Worm (Caenorhabditis elegans) whole organism, young adult: ENCODE measurements around the gene T10B5.10.

ENCODE experiments used
- F57A8.1 ChIP-seq: fragments of 200-800 bp; sonication (Bioruptor generic); optimal IDR thresholded peaks from 2 replicates; lab custom pipeline; 2018; ENCODE audit warnings: mild to moderate bottlenecking, missing genetic modification characterization, moderate library complexity, missing compliant biosample characterization
- athp-1 ChIP-seq: sonication (generic microtip); optimal IDR thresholded peaks from 2 replicates; lab custom pipeline; 2017; ENCODE audit warnings: mild to moderate bottlenecking, missing genetic modification characterization, missing compliant biosample characterization
- attf-3 ChIP-seq: fragments of 200-800 bp; sonication (Bioruptor generic); conservative IDR thresholded peaks from 2 replicates; pipeline ENCODE4 v1.3.6; 2022; ENCODE audit warnings: missing genetic modification reagents, missing genetic modification characterization, missing compliant biosample characterization
- attf-6 ChIP-seq: fragments of 200-800 bp; sonication (Bioruptor generic); IDR thresholded peaks from 2 replicates; pipeline ENCODE4 v1.3.6; 2022; ENCODE audit warnings: missing genetic modification reagents, missing genetic modification characterization, missing compliant biosample characterization
- bed-2 ChIP-seq: fragments of 200-800 bp; sonication (Bioruptor generic); IDR thresholded peaks from 2 replicates; pipeline ENCODE4 v1.3.6; 2022; ENCODE audit warnings: missing genetic modification reagents, missing genetic modification characterization, missing compliant biosample characterization
- let-526 ChIP-seq: fragments of 200-800 bp; sonication (Bioruptor generic); IDR thresholded peaks from 2 replicates; pipeline ENCODE4 v1.3.6; 2022; ENCODE audit warnings: missing genetic modification reagents, missing genetic modification characterization, missing compliant biosample characterization
- lsl-1 ChIP-seq: fragments of 200-800 bp; sonication (Bioruptor generic); optimal IDR thresholded peaks from 2 replicates; lab custom pipeline; 2018; ENCODE audit warnings: mild to moderate bottlenecking, missing genetic modification characterization, moderate library complexity, missing compliant biosample characterization
- lsy-27 ChIP-seq: sonication (generic microtip); optimal IDR thresholded peaks from 2 replicates; lab custom pipeline; 2017; ENCODE audit warnings: missing genetic modification characterization, mild to moderate bottlenecking, missing compliant biosample characterization, antibody characterized with exemption, missing genotype, borderline replicate concordance; ENCODE audit not compliant: insufficient read depth
- mxl-1 ChIP-seq: sonication (generic microtip); optimal IDR thresholded peaks from 2 replicates; lab custom pipeline; 2016; ENCODE audit warnings: missing genetic modification characterization, missing compliant biosample characterization
- sea-2 ChIP-seq: fragments of 200-800 bp; sonication (Bioruptor generic); IDR thresholded peaks from 2 replicates; pipeline ENCODE4 v1.3.6; 2022; ENCODE audit warnings: missing genetic modification characterization, missing compliant biosample characterization
- snpc-4 ChIP-seq, 5 experiments: fragments of 150-350 bp in 1 of 5; sonication (generic microtip) in 4 of 5; optimal IDR thresholded peaks; 2 replicates each; lab custom pipeline; 2014 to 2018; ENCODE audit warnings: missing genetic modification characterization in 5 of 5, missing biosample characterization in 3 of 5, antibody characterized with exemption in 2 of 5, mild to moderate bottlenecking in 2 of 5, missing compliant biosample characterization in 2 of 5, missing genotype in 2 of 5, moderate library complexity in 2 of 5, missing genetic modification reagents in 1 of 5
- ztf-3 ChIP-seq: fragments of 200-800 bp; sonication (Bioruptor generic); optimal IDR thresholded peaks from 2 replicates; lab custom pipeline; 2018; ENCODE audit warnings: mild to moderate bottlenecking, missing genetic modification characterization, missing compliant biosample characterization

T10B5.10 gene

DNA sequence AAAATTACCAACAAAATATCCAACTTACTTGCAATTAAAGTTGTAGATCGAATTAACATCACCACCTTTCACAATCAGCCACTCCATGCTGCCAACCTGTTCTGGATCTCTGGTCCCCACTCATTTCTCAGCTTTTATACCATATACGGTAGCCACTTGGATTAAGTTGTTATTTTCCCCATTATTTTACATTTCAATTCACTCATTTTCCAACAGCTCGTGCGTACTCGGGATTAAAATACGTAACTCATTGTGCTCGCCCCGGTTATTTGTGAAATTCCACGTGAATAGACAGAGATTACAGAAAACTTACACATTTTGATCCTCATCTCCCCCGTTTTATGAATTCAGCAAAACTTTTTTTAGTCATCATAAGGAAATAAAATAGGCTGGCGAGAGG is 53.0 kb downstream of the T10B5.10 start, which contains the start of gene srt-41:
Gene srt-41 (minus strand): TSS at position 101 of the 400 bp plus-strand sequence.
- TF ChIP-seq attf-6 (GFP tag; lab: Robert Waterston, UW) (no peak), sea-2 (GFP tag; lab: Robert Waterston, UW) (no peak), lsy-27 (tag; lab: Kevin White, UChicago) (no peak), snpc-4 (GFP tag; optimal IDR thresholded peaks at IDR 0.05; lab: Kevin White, UChicago) (no peak), snpc-4 (tag; optimal IDR thresholded peaks at IDR 0.05; lab: Kevin White, UChicago) (no peak), athp-1 (tag; lab: Kevin White, UChicago) (no peak), attf-3 (GFP tag; lab: Robert Waterston, UW) (no peak), lsl-1 (GFP tag; lab: Kevin White, UChicago) (no peak), mxl-1 (tag; lab: Kevin White, UChicago) (no peak), bed-2 (GFP tag; lab: Robert Waterston, UW) (no peak), let-526 (GFP tag; lab: Robert Waterston, UW) (no peak), ztf-3 (no peak), F57A8.1 (no peak)
